Worm (Caenorhabditis elegans): ENCODE measurements around the gene C54C6.5.

ce11 chrIII:3540424-3540823 is 9.2 kb downstream of the C54C6.5 start:
- TF ChIP-seq aly-2 (tag; optimal IDR thresholded peaks at IDR 0.05): no peak
- TF ChIP-seq ztf-4 (tag; optimal IDR thresholded peaks at IDR 0.05): no peak
- no peak for TF ChIP-seq unc-62 (GFP tag; optimal IDR thresholded peaks at IDR 0.05)
- no peak for TF ChIP-seq lsy-12 (tag; optimal IDR thresholded peaks at IDR 0.05)
- TF ChIP-seq nhr-28 (tag; optimal IDR thresholded peaks at IDR 0.05): no peak
- TF ChIP-seq mdl-1 (tag; optimal IDR thresholded peaks at IDR 0.05): no peak
- TF ChIP-seq jun-1 (tag; optimal IDR thresholded peaks at IDR 0.05): peak; percentile 18
- TF ChIP-seq pha-4 (tag; optimal IDR thresholded peaks at IDR 0.05): peak; percentile 92
- TF ChIP-seq elt-1 (tag; optimal IDR thresholded peaks at IDR 0.05): no peak
- no peak for TF ChIP-seq fkh-10 (GFP tag; optimal IDR thresholded peaks at IDR 0.05)
- TF ChIP-seq nhr-25 (tag; optimal IDR thresholded peaks at IDR 0.05): peak; percentile 40
- no peak for TF ChIP-seq lin-39 (tag; optimal IDR thresholded peaks at IDR 0.05)

Data from whole organism, L3 larva.